Fruit fly (Drosophila melanogaster) whole organism, embryonic: Measurements from ENCODE around the gene vkg.

Source experiments
- B-H1 ChIP-seq: fragments of 200-800 bp; sonication (Bioruptor generic); IDR thresholded peaks from 3 replicates; pipeline ENCODE4 v1.3.6; 2022; ENCODE audit warnings: missing biosample characterization, missing genetic modification characterization
- CG10321 ChIP-seq: fragments of 200-800 bp; sonication (Bioruptor generic); IDR thresholded peaks from 2 replicates; pipeline ENCODE4 v1.3.6; 2022; ENCODE audit warnings: missing biosample characterization, missing genetic modification characterization
- CG11456 ChIP-seq: fragments of 200-800 bp; sonication (Bioruptor generic); IDR thresholded peaks from 3 replicates; pipeline ENCODE4 v1.3.6; 2022; ENCODE audit warnings: missing biosample characterization, missing genetic modification characterization
- CG11560 ChIP-seq: fragments of 200-800 bp; sonication (Bioruptor generic); IDR thresholded peaks from 3 replicates; pipeline ENCODE4 v1.3.6; 2022; ENCODE audit warnings: missing biosample characterization, missing genetic modification characterization
- CG11695 ChIP-seq: fragments of 200-800 bp; sonication (Bioruptor generic); IDR thresholded peaks from 3 replicates; pipeline ENCODE4 v1.3.6; 2022; ENCODE audit warnings: missing biosample characterization, missing genetic modification characterization
- CG12744 ChIP-seq: fragments of 200-800 bp; sonication (Bioruptor generic); optimal IDR thresholded peaks from 2 replicates; lab custom pipeline; 2016; ENCODE audit warnings: missing biosample characterization, missing genetic modification characterization
- CG13287 ChIP-seq: fragments of 200-800 bp; sonication (Bioruptor generic); IDR thresholded peaks from 2 replicates; pipeline ENCODE4 v1.3.6; 2022; ENCODE audit warnings: missing biosample characterization, missing genetic modification characterization; ENCODE audit not compliant: partially characterized antibody
- CG15269 ChIP-seq: fragments of 200-800 bp; sonication (Bioruptor generic); optimal IDR thresholded peaks from 2 replicates; lab custom pipeline; 2018; ENCODE audit warnings: missing biosample characterization, mild to moderate bottlenecking, missing genetic modification characterization, moderate library complexity
- CG15479 ChIP-seq: fragments of 200-800 bp; sonication (Bioruptor generic); optimal IDR thresholded peaks from 3 replicates; lab custom pipeline; 2019; ENCODE audit warnings: missing biosample characterization, mild to moderate bottlenecking, missing genetic modification characterization, moderate library complexity
- CG15514 ChIP-seq: fragments of 200-800 bp; sonication (Bioruptor generic); optimal IDR thresholded peaks from 3 replicates; lab custom pipeline; 2017; ENCODE audit warnings: missing biosample characterization, missing genetic modification characterization, mild to moderate bottlenecking, moderate library complexity, missing genetic modification reagents
- CG1602 ChIP-seq: fragments of 200-800 bp; sonication (Bioruptor generic); optimal IDR thresholded peaks from 3 replicates; lab custom pipeline; 2016; ENCODE audit warnings: missing biosample characterization, missing genetic modification characterization
- CG17328 ChIP-seq: fragments of 200-800 bp; sonication (Bioruptor generic); IDR thresholded peaks from 2 replicates; pipeline ENCODE4 v1.3.6; 2022; ENCODE audit warnings: missing biosample characterization, missing genetic modification characterization
- CG3281 ChIP-seq: fragments of 200-800 bp; sonication (Bioruptor generic); optimal IDR thresholded peaks from 3 replicates; lab custom pipeline; 2017; ENCODE audit warnings: missing biosample characterization, mild to moderate bottlenecking, missing genetic modification characterization
- CG43689 ChIP-seq: fragments of 200-800 bp; sonication (Bioruptor generic); IDR thresholded peaks from 2 replicates; pipeline ENCODE4 v1.3.6; 2022; ENCODE audit warnings: missing biosample characterization, missing genetic modification characterization
- CG4707 ChIP-seq: fragments of 200-800 bp; sonication (Bioruptor generic); optimal IDR thresholded peaks from 2 replicates; lab custom pipeline; 2018; ENCODE audit warnings: missing biosample characterization, mild to moderate bottlenecking, missing genetic modification characterization, moderate library complexity
- CG5953 ChIP-seq: fragments of 200-800 bp; sonication (Bioruptor generic); IDR thresholded peaks from 2 replicates; pipeline ENCODE4 v1.3.6; 2022; ENCODE audit warnings: missing biosample characterization, missing genetic modification characterization
- CG7786 ChIP-seq: fragments of 200-800 bp; sonication (Bioruptor generic); optimal IDR thresholded peaks from 2 replicates; lab custom pipeline; 2016; ENCODE audit warnings: missing biosample characterization, missing genetic modification characterization
- Dll ChIP-seq: fragments of 200-800 bp; sonication (Bioruptor generic); IDR thresholded peaks from 4 replicates; pipeline ENCODE4 v1.3.6; 2022; ENCODE audit warnings: missing biosample characterization, missing genetic modification characterization; ENCODE audit not compliant: partially characterized antibody
- Doc3 ChIP-seq: fragments of 200-800 bp; sonication (Bioruptor generic); IDR thresholded peaks from 3 replicates; pipeline ENCODE4 v1.3.6; 2022; ENCODE audit warnings: missing biosample characterization, missing genetic modification characterization; ENCODE audit not compliant: partially characterized antibody
- Ets65A ChIP-seq: fragments of 200-800 bp; sonication (Bioruptor generic); peaks from one replicate; lab custom pipeline; 2016; ENCODE audit warnings: missing biosample characterization, missing genetic modification characterization
- HLH54F ChIP-seq: fragments of 200-800 bp; sonication (Bioruptor generic); optimal IDR thresholded peaks from 3 replicates; lab custom pipeline; 2016; ENCODE audit warnings: missing biosample characterization, missing genetic modification characterization
- Hr3 ChIP-seq: fragments of 200-800 bp; sonication (Bioruptor generic); optimal IDR thresholded peaks from 3 replicates; lab custom pipeline; 2016; ENCODE audit warnings: missing biosample characterization, missing genetic modification characterization
- Lhr ChIP-seq: fragments of 200-800 bp; sonication (Bioruptor generic); optimal IDR thresholded peaks from 3 replicates; lab custom pipeline; 2017; ENCODE audit warnings: mild to moderate bottlenecking, missing biosample characterization, missing genetic modification reagents, missing genetic modification characterization
- MBD-R2 ChIP-seq: fragments of 200-800 bp; sonication (Bioruptor generic); IDR thresholded peaks from 2 replicates; pipeline ENCODE4 v1.3.6; 2022; ENCODE audit warnings: missing biosample characterization, missing genetic modification characterization
- MTF-1 ChIP-seq: fragments of 200-800 bp; sonication (Bioruptor generic); optimal IDR thresholded peaks from 2 replicates; lab custom pipeline; 2018; ENCODE audit warnings: missing biosample characterization, mild to moderate bottlenecking, missing genetic modification characterization, borderline replicate concordance
- Oaz ChIP-seq: fragments of 200-800 bp; sonication (Bioruptor generic); IDR thresholded peaks from 2 replicates; pipeline ENCODE4 v1.3.6; 2022; ENCODE audit warnings: missing biosample characterization, missing genetic modification characterization
- Optix ChIP-seq: fragments of 200-800 bp; sonication (Bioruptor generic); IDR thresholded peaks from 3 replicates; pipeline ENCODE4 v1.3.6; 2022; ENCODE audit warnings: missing biosample characterization, missing genetic modification characterization
- PHDP ChIP-seq: fragments of 200-800 bp; sonication (Bioruptor generic); optimal IDR thresholded peaks from 3 replicates; lab custom pipeline; 2018; ENCODE audit warnings: missing biosample characterization, mild to moderate bottlenecking, missing genetic modification characterization, moderate library complexity
- Scr ChIP-seq: fragments of 200-800 bp; sonication (Bioruptor generic); IDR thresholded peaks from 2 replicates; pipeline ENCODE4 v1.3.6; 2022; ENCODE audit warnings: missing biosample characterization, missing genetic modification characterization; ENCODE audit not compliant: partially characterized antibody
- Stat92E ChIP-seq, 3 experiments: fragments of >200 bp in 2 of 3; fragments of 200-800 bp in 1 of 3; sonication (Bioruptor generic) in 1 of 3; optimal IDR thresholded peaks; 2 replicates each; lab custom pipeline; 2017 to 2019; ENCODE audit warnings: missing biosample characterization in 3 of 3, missing genetic modification characterization in 3 of 3, mild to moderate bottlenecking in 1 of 3, moderate library complexity in 1 of 3
- Xrp1 ChIP-seq: fragments of 200-800 bp; sonication (Bioruptor generic); IDR thresholded peaks from 2 replicates; pipeline ENCODE4 v1.3.6; 2022; ENCODE audit warnings: missing biosample characterization, missing genetic modification characterization
- amos ChIP-seq: fragments of 200-800 bp; sonication (Bioruptor generic); IDR thresholded peaks from 2 replicates; pipeline ENCODE4 v1.3.6; 2022; ENCODE audit warnings: missing biosample characterization, missing genetic modification characterization; ENCODE audit not compliant: partially characterized antibody
- aop ChIP-seq: fragments of 200-800 bp; sonication (Bioruptor generic); IDR thresholded peaks from 2 replicates; pipeline ENCODE4 v1.3.6; 2022; ENCODE audit warnings: missing biosample characterization, missing genetic modification characterization
- crol ChIP-seq: fragments of 200-800 bp; sonication (Bioruptor generic); IDR thresholded peaks from 2 replicates; pipeline ENCODE4 v1.3.6; 2022; ENCODE audit warnings: missing biosample characterization, missing genetic modification characterization
- dimm ChIP-seq: fragments of 200-800 bp; sonication (Bioruptor generic); IDR thresholded peaks from 2 replicates; pipeline ENCODE4 v1.3.6; 2022; ENCODE audit warnings: missing biosample characterization, missing genetic modification characterization
- dmrt11E ChIP-seq: fragments of 200-800 bp; sonication (Bioruptor generic); optimal IDR thresholded peaks from 3 replicates; lab custom pipeline; 2018; ENCODE audit warnings: missing biosample characterization, mild to moderate bottlenecking, missing genetic modification characterization, moderate library complexity
- ewg ChIP-seq: fragments of 200-800 bp; sonication (Bioruptor generic); optimal IDR thresholded peaks from 3 replicates; lab custom pipeline; 2017; ENCODE audit warnings: mild to moderate bottlenecking, missing biosample characterization, missing genetic modification reagents, missing genetic modification characterization
- eyg ChIP-seq: fragments of 200-800 bp; sonication (Bioruptor generic); optimal IDR thresholded peaks from 3 replicates; lab custom pipeline; 2016; ENCODE audit warnings: missing biosample characterization, missing genetic modification characterization
- gsb-n ChIP-seq: fragments of 200-800 bp; sonication (Bioruptor generic); optimal IDR thresholded peaks from 3 replicates; lab custom pipeline; 2018; ENCODE audit warnings: missing biosample characterization, mild to moderate bottlenecking, missing genetic modification characterization
- hbn ChIP-seq: fragments of 200-800 bp; sonication (Bioruptor generic); IDR thresholded peaks from 2 replicates; pipeline ENCODE4 v1.3.6; 2022; ENCODE audit warnings: missing biosample characterization, missing genetic modification characterization; ENCODE audit not compliant: partially characterized antibody
- ind ChIP-seq: fragments of 200-800 bp; sonication (Bioruptor generic); optimal IDR thresholded peaks from 3 replicates; lab custom pipeline; 2016; ENCODE audit warnings: missing biosample characterization, missing genetic modification characterization
- pita ChIP-seq: fragments of 200-800 bp; sonication (Bioruptor generic); optimal IDR thresholded peaks from 2 replicates; lab custom pipeline; 2017; ENCODE audit warnings: missing biosample characterization, mild to moderate bottlenecking, missing genetic modification characterization
- ro ChIP-seq: fragments of 200-800 bp; sonication (Bioruptor generic); IDR thresholded peaks from 2 replicates; pipeline ENCODE4 v1.3.6; 2022; ENCODE audit warnings: missing biosample characterization, missing genetic modification characterization
- sc ChIP-seq, 3 experiments: fragments of >200 bp in 2 of 3; fragments of 200-800 bp in 1 of 3; sonication (Bioruptor generic) in 1 of 3; optimal IDR thresholded peaks; 2 replicates in 2 of 3; 3 replicates in 1 of 3; lab custom pipeline; 2017; ENCODE audit warnings: mild to moderate bottlenecking in 1 of 3, missing biosample characterization in 1 of 3, missing genetic modification characterization in 1 of 3, missing genetic modification reagents in 1 of 3
- sens ChIP-seq: fragments of 200-800 bp; sonication (Bioruptor generic); peaks from one replicate; lab custom pipeline; 2016; ENCODE audit warnings: missing biosample characterization, missing genetic modification characterization
- shn ChIP-seq: fragments of 200-800 bp; sonication (Bioruptor generic); optimal IDR thresholded peaks from 3 replicates; lab custom pipeline; 2016; ENCODE audit warnings: missing biosample characterization, missing genetic modification characterization
- slou ChIP-seq: fragments of 200-800 bp; sonication (Bioruptor generic); optimal IDR thresholded peaks from 3 replicates; lab custom pipeline; 2016; ENCODE audit warnings: missing biosample characterization, missing genetic modification characterization
- so ChIP-seq: fragments of 200-800 bp; sonication (Bioruptor generic); IDR thresholded peaks from 3 replicates; pipeline ENCODE4 v1.3.6; 2022; ENCODE audit warnings: missing biosample characterization, missing genetic modification characterization
- usp ChIP-seq: fragments of >200 bp; optimal IDR thresholded peaks from 2 replicates; lab custom pipeline; 2017; ENCODE audit warnings: missing biosample characterization, missing genetic modification characterization
- zen2 ChIP-seq: fragments of 200-800 bp; sonication (Bioruptor generic); IDR thresholded peaks from 3 replicates; pipeline ENCODE4 v1.3.6; 2022; ENCODE audit warnings: missing biosample characterization, missing genetic modification characterization; ENCODE audit not compliant: partially characterized antibody

The vkg gene

dm6 chr2L:5054953-5055352 lies 27.0 kb upstream of the vkg start, which contains the start of the genes CG14036 and His3.3A (continued):
- TF ChIP-seq CG7786 (GFP tag; lab: Kevin White, UChicago) (no peak), aop (no peak), CG15269 (tag; lab: Kevin White, UChicago) (no peak), dimm (no peak), CG13287 (GFP tag; lab: Robert Waterston, UW) (peak; percentile 81), amos (peak; percentile 64; the same call in 1 of the 2 replicates), usp (GFP tag; lab: Kevin White, UChicago) (no peak), Stat92E (GFP tag; optimal IDR thresholded peaks at IDR 0.05; lab: Kevin White, UChicago) (no peak), CG11560 (peak; percentile 94), ro (GFP tag; lab: Robert Waterston, UW) (no peak), Xrp1 (GFP tag; lab: Robert Waterston, UW) (no peak), gsb-n (no peak), CG5953 (GFP tag; lab: Robert Waterston, UW) (no peak), ind (GFP tag; lab: Kevin White, UChicago) (no peak), HLH54F (GFP tag; lab: Kevin White, UChicago) (peak; percentile 12), CG15514 (GFP tag; lab: Kevin White, UChicago) (peak; percentile 82), pita (no peak), hbn (GFP tag; lab: Robert Waterston, UW) (peak; percentile 58), Lhr (GFP tag; lab: Kevin White, UChicago) (no peak), CG4707 (GFP tag; lab: Kevin White, UChicago) (no peak), shn (GFP tag; lab: Kevin White, UChicago) (peak; percentile 21), Dll (GFP tag; lab: Robert Waterston, UW) (peak; percentile 56; the same call in 1 of the 4 replicates), CG15479 (GFP tag; lab: Kevin White, UChicago) (no peak), CG3281 (GFP tag; lab: Kevin White, UChicago) (peak; percentile 56), CG12744 (GFP tag; lab: Kevin White, UChicago) (no peak), Doc3 (GFP tag; lab: Robert Waterston, UW) (peak; percentile 49; the same call in 1 of the 3 replicates), Optix (GFP tag; lab: Robert Waterston, UW) (no peak), slou (GFP tag; lab: Kevin White, UChicago) (no peak), CG17328 (0 out of 2 replicates have a peak, but pooled peaks have one; percentile 21), so (GFP tag; lab: Robert Waterston, UW) (no peak), CG10321 (GFP tag; lab: Robert Waterston, UW) (no peak), Ets65A (GFP tag; lab: Kevin White, UChicago) (peak; percentile 41), Scr (GFP tag; lab: Robert Waterston, UW) (peak; percentile 55), sc (optimal IDR thresholded peaks at IDR 0.05; lab: Kevin White, UChicago) (no peak), sc (GFP tag; optimal IDR thresholded peaks at IDR 0.05; lab: Kevin White, UChicago) (no peak), MTF-1 (GFP tag; lab: Kevin White, UChicago) (no peak), CG11456 (GFP tag; lab: Robert Waterston, UW) (no peak), ewg (GFP tag; lab: Kevin White, UChicago) (peak; percentile 40), CG43689 (GFP tag; lab: Robert Waterston, UW) (no peak), sens (GFP tag; lab: Kevin White, UChicago) (peak; percentile 83), MBD-R2 (peak; percentile 86), CG11695 (0 out of 3 replicates have a peak, but pooled peaks have one; percentile 11), crol (peak; percentile 98), zen2 (GFP tag; lab: Robert Waterston, UW) (peak; percentile 52; the same call in 2 of the 3 replicates), PHDP (tag; lab: Kevin White, UChicago) (peak; percentile 4), dmrt11E (tag; lab: Kevin White, UChicago) (peak; percentile 11), eyg (GFP tag; lab: Kevin White, UChicago) (no peak), Oaz (GFP tag; lab: Robert Waterston, UW) (no peak), Hr3 (GFP tag; lab: Kevin White, UChicago) (no peak), B-H1 (GFP tag; lab: Robert Waterston, UW) (no peak), CG1602 (GFP tag; lab: Kevin White, UChicago) (no peak)
